Worm (Caenorhabditis elegans) whole organism, early embryonic: ENCODE measurements around the gene srh-211.

Experiments used
- B0310.2 ChIP-seq: sonication (generic microtip); optimal IDR thresholded peaks from 2 replicates; lab custom pipeline; 2016; ENCODE audit warnings: mild to moderate bottlenecking, missing genetic modification characterization, missing compliant biosample characterization
- F13C5.2 ChIP-seq: sonication (generic microtip); optimal IDR thresholded peaks from 2 replicates; lab custom pipeline; 2017; ENCODE audit warnings: mild to moderate bottlenecking, missing genetic modification characterization, inconsistent platforms, missing compliant biosample characterization
- aly-1 ChIP-seq: sonication (generic microtip); optimal IDR thresholded peaks from 2 replicates; lab custom pipeline; 2016; ENCODE audit warnings: missing genetic modification characterization, missing compliant biosample characterization
- ama-1 ChIP-seq: fragments of 150-350 bp; optimal IDR thresholded peaks from 2 replicates; lab custom pipeline; 2014
- ceh-13 ChIP-seq: fragments of 200-800 bp; sonication (Bioruptor generic); optimal IDR thresholded peaks from 2 replicates; lab custom pipeline; 2018; ENCODE audit warnings: mild to moderate bottlenecking, missing genetic modification characterization, missing compliant biosample characterization
- ceh-36 ChIP-seq: sonication (generic microtip); optimal IDR thresholded peaks from 2 replicates; lab custom pipeline; 2016; ENCODE audit warnings: missing genetic modification characterization, inconsistent platforms, missing compliant biosample characterization
- flt-1 ChIP-seq: fragments of 200-800 bp; sonication (Bioruptor generic); IDR thresholded peaks from 2 replicates; pipeline ENCODE4 v1.3.6; 2022; ENCODE audit warnings: missing genetic modification characterization, missing compliant biosample characterization
- hmbx-1 ChIP-seq: sonication (generic microtip); optimal IDR thresholded peaks from 2 replicates; lab custom pipeline; 2016; ENCODE audit warnings: mild to moderate bottlenecking, missing genetic modification characterization, missing compliant biosample characterization
- hmg-4 ChIP-seq: fragments of 200-800 bp; sonication (Bioruptor generic); optimal IDR thresholded peaks from 2 replicates; lab custom pipeline; 2018; ENCODE audit warnings: mild to moderate bottlenecking, missing genetic modification characterization, missing compliant biosample characterization
- pes-1 ChIP-seq: fragments of 200-800 bp; sonication (Bioruptor generic); IDR thresholded peaks from 2 replicates; pipeline ENCODE4 v1.3.6; 2022; ENCODE audit warnings: missing genetic modification reagents, missing genetic modification characterization, missing compliant biosample characterization
- scrt-1 ChIP-seq: fragments of 200-800 bp; sonication (Bioruptor generic); IDR thresholded peaks from 2 replicates; pipeline ENCODE4 v1.3.6; 2022; ENCODE audit warnings: missing genetic modification characterization, missing compliant biosample characterization
- sea-1 ChIP-seq: fragments of 200-800 bp; sonication (Bioruptor generic); conservative IDR thresholded peaks from 2 replicates; pipeline ENCODE4 v1.3.6; 2022; ENCODE audit warnings: missing genetic modification characterization, missing compliant biosample characterization
- tbx-11 ChIP-seq: fragments of 200-800 bp; sonication (Bioruptor generic); IDR thresholded peaks from 2 replicates; pipeline ENCODE4 v1.3.6; 2022; ENCODE audit warnings: missing genetic modification characterization, missing compliant biosample characterization
- tra-4 ChIP-seq: sonication (generic microtip); optimal IDR thresholded peaks from 2 replicates; lab custom pipeline; 2017; ENCODE audit warnings: missing genetic modification characterization, missing compliant biosample characterization

DNA sequence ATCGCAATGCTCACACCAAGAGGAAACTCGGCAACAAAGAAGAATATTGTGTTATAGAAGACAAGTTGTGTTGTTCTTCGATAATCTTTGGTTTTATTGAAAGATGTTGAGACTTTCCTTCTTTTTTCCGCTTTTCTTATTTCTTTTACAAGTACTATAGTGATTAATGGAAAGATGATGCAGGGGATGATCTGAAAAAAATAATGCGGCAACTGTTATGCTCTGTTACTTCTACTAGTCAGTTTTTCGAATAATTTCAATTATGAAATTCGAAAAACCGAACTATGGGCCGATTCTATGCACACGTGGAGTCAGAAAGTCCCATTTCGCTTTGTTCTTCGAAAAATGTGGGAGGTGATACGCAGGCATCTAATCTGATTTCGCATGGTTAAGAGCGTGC lies 25.5 kb upstream of the srh-211 start:
- TF ChIP-seq ama-1 (lab: Kevin White, UChicago) (no peak), tra-4 (no peak), ceh-36 (no peak), hmbx-1 (tag; lab: Kevin White, UChicago) (no peak), scrt-1 (GFP tag; lab: Robert Waterston, UW) (no peak), sea-1 (GFP tag; lab: Robert Waterston, UW) (no peak), F13C5.2 (tag; lab: Kevin White, UChicago) (no peak), aly-1 (no peak), hmg-4 (no peak), B0310.2 (tag; lab: Kevin White, UChicago) (no peak), tbx-11 (no peak), ceh-13 (GFP tag; lab: Kevin White, UChicago) (no peak), flt-1 (GFP tag; lab: Robert Waterston, UW) (no peak), pes-1 (GFP tag; lab: Robert Waterston, UW) (no peak)
